Worm (Caenorhabditis elegans) whole organism, L3 larva: Measurements from ENCODE around the gene ZK1320.3.

ENCODE experiments used
- aly-2 ChIP-seq: fragments of 150-350 bp; optimal IDR thresholded peaks from 2 replicates; lab custom pipeline; 2014; ENCODE audit warnings: missing biosample characterization, missing genetic modification characterization
- ama-1 ChIP-seq: fragments of 150-350 bp; optimal IDR thresholded peaks from 2 replicates; lab custom pipeline; 2018
- ceh-82 ChIP-seq: fragments of 150-350 bp; optimal IDR thresholded peaks from 2 replicates; lab custom pipeline; 2014; ENCODE audit warnings: missing biosample characterization, missing genetic modification characterization
- egl-5 ChIP-seq: fragments of 150-350 bp; optimal IDR thresholded peaks from 2 replicates; lab custom pipeline; 2017; ENCODE audit warnings: missing biosample characterization, missing genetic modification reagents, missing genetic modification characterization, inconsistent platforms
- lin-39 ChIP-seq: fragments of 150-350 bp; optimal IDR thresholded peaks from 2 replicates; lab custom pipeline; 2018; ENCODE audit warnings: missing biosample characterization, missing genetic modification reagents, missing genetic modification characterization
- lsy-12 ChIP-seq: sonication (generic microtip); optimal IDR thresholded peaks from 2 replicates; lab custom pipeline; 2016; ENCODE audit warnings: mild to moderate bottlenecking, missing genetic modification characterization, missing compliant biosample characterization
- mml-1 ChIP-seq: fragments of 150-350 bp; sonication (generic microtip); optimal IDR thresholded peaks from 3 replicates; lab custom pipeline; 2014; ENCODE audit warnings: missing biosample characterization, missing genetic modification characterization
- nhr-77 ChIP-seq: fragments of 150-350 bp; optimal IDR thresholded peaks from 2 replicates; lab custom pipeline; 2014; ENCODE audit warnings: missing biosample characterization, missing genetic modification characterization

ce11 chrII:9703601-9704000, 43.4 kb upstream of the ZK1320.3 start, which contains the start of gene mop-25.2:
- no peak for TF ChIP-seq aly-2
- no peak for TF ChIP-seq ama-1 (lab: Kevin White, UChicago)
- no peak for TF ChIP-seq lsy-12 (tag; lab: Kevin White, UChicago)
- TF ChIP-seq nhr-77 (tag; lab: Kevin White, UChicago), result no peak
- no peak for TF ChIP-seq mml-1
- TF ChIP-seq egl-5 (tag; lab: Kevin White, UChicago), result no peak
- no peak for TF ChIP-seq lin-39 (tag; lab: Kevin White, UChicago)
- no peak for TF ChIP-seq ceh-82 (tag; lab: Kevin White, UChicago)
